Worm (Caenorhabditis elegans) whole organism, mixed stage, embryonic: ENCODE results near the gene cht-5.
A peak's percentile ranks its signal among the peaks of the same experiment; 100 is the strongest.

ENCODE experiments used
- M03D4.4 ChIP-seq: sonication (generic microtip); optimal IDR thresholded peaks from 2 replicates; lab custom pipeline; 2017; ENCODE audit warnings: mild to moderate bottlenecking, missing genetic modification characterization, missing compliant biosample characterization
- bed-3 ChIP-seq: fragments of 200-800 bp; sonication (Bioruptor generic); optimal IDR thresholded peaks from 3 replicates; lab custom pipeline; 2018; ENCODE audit warnings: mild to moderate bottlenecking, missing genetic modification characterization, moderate library complexity, missing compliant biosample characterization
- blmp-1 ChIP-seq: fragments of 150-350 bp; optimal IDR thresholded peaks from 2 replicates; lab custom pipeline; 2014; ENCODE audit warnings: missing biosample characterization, missing genetic modification characterization
- ceh-39 ChIP-seq: fragments of 150-350 bp; optimal IDR thresholded peaks from 2 replicates; lab custom pipeline; 2014; ENCODE audit warnings: missing biosample characterization, missing genetic modification characterization
- ceh-83 ChIP-seq: fragments of 200-800 bp; sonication (Bioruptor generic); optimal IDR thresholded peaks from 2 replicates; lab custom pipeline; 2018; ENCODE audit warnings: mild to moderate bottlenecking, missing genetic modification characterization, missing compliant biosample characterization
- ces-1 ChIP-seq: fragments of 150-350 bp; optimal IDR thresholded peaks from 2 replicates; lab custom pipeline; 2014; ENCODE audit warnings: missing biosample characterization, missing genetic modification reagents, missing genetic modification characterization
- drap-1 ChIP-seq: fragments of 200-800 bp; sonication (Bioruptor generic); optimal IDR thresholded peaks from 3 replicates; lab custom pipeline; 2018; ENCODE audit warnings: mild to moderate bottlenecking, missing genetic modification characterization, missing compliant biosample characterization
- elt-1 ChIP-seq: sonication (generic microtip); optimal IDR thresholded peaks from 2 replicates; lab custom pipeline; 2017; ENCODE audit warnings: missing genetic modification characterization, mild to moderate bottlenecking, missing compliant biosample characterization, antibody characterized with exemption, moderate library complexity, borderline replicate concordance; ENCODE audit not compliant: insufficient read depth
- elt-3 ChIP-seq: fragments of 150-350 bp; optimal IDR thresholded peaks from 2 replicates; lab custom pipeline; 2014; ENCODE audit warnings: missing biosample characterization, missing genetic modification characterization
- flh-1 ChIP-seq: fragments of 200-800 bp; sonication (Bioruptor generic); optimal IDR thresholded peaks from 2 replicates; lab custom pipeline; 2018; ENCODE audit warnings: mild to moderate bottlenecking, missing genetic modification characterization, moderate library complexity, missing compliant biosample characterization
- ham-2 ChIP-seq: fragments of 200-800 bp; sonication (Bioruptor generic); optimal IDR thresholded peaks from 2 replicates; lab custom pipeline; 2018; ENCODE audit warnings: mild to moderate bottlenecking, missing genetic modification characterization, missing compliant biosample characterization
- hlh-1 ChIP-seq: fragments of 150-350 bp; optimal IDR thresholded peaks from 2 replicates; lab custom pipeline; 2014; ENCODE audit warnings: missing biosample characterization, missing genetic modification reagents, missing genetic modification characterization
- lin-13 ChIP-seq: fragments of 150-350 bp; optimal IDR thresholded peaks from 2 replicates; lab custom pipeline; 2014; ENCODE audit warnings: missing biosample characterization, missing genetic modification characterization
- lin-32 ChIP-seq: fragments of 200-800 bp; sonication (Bioruptor generic); optimal IDR thresholded peaks from 2 replicates; lab custom pipeline; 2018; ENCODE audit warnings: mild to moderate bottlenecking, missing genetic modification characterization, missing compliant biosample characterization
- lsy-2 ChIP-seq: fragments of 150-350 bp; optimal IDR thresholded peaks from 2 replicates; lab custom pipeline; 2014; ENCODE audit warnings: missing biosample characterization, missing genetic modification characterization
- mab-5 ChIP-seq: fragments of 150-350 bp; optimal IDR thresholded peaks from 2 replicates; lab custom pipeline; 2014; ENCODE audit warnings: missing biosample characterization, missing genetic modification characterization
- mep-1 ChIP-seq: fragments of 150-350 bp; optimal IDR thresholded peaks from 2 replicates; lab custom pipeline; 2017; ENCODE audit warnings: missing biosample characterization, missing genetic modification reagents, missing genetic modification characterization, inconsistent platforms
- mls-2 ChIP-seq: sonication (generic microtip); optimal IDR thresholded peaks from 2 replicates; lab custom pipeline; 2016; ENCODE audit warnings: mild to moderate bottlenecking, missing genetic modification characterization, moderate library complexity, missing compliant biosample characterization
- nhr-12 ChIP-seq: fragments of 150-350 bp; optimal IDR thresholded peaks from 2 replicates; lab custom pipeline; 2014; ENCODE audit warnings: missing biosample characterization, missing genetic modification characterization
- nhr-2 ChIP-seq: fragments of 150-350 bp; optimal IDR thresholded peaks from 2 replicates; lab custom pipeline; 2014; ENCODE audit warnings: missing biosample characterization, missing genetic modification characterization
- nhr-237 ChIP-seq: fragments of 150-350 bp; optimal IDR thresholded peaks from 2 replicates; lab custom pipeline; 2014; ENCODE audit warnings: missing biosample characterization, missing genetic modification characterization
- nhr-28 ChIP-seq: fragments of 150-350 bp; optimal IDR thresholded peaks from 2 replicates; lab custom pipeline; 2014; ENCODE audit warnings: missing biosample characterization, missing genetic modification characterization
- nhr-76 ChIP-seq: sonication (generic microtip); optimal IDR thresholded peaks from 2 replicates; lab custom pipeline; 2017; ENCODE audit warnings: missing biosample characterization, missing genetic modification characterization
- pha-4 ChIP-seq: fragments of 150-350 bp; optimal IDR thresholded peaks from 2 replicates; lab custom pipeline; 2018; ENCODE audit warnings: missing biosample characterization, missing genetic modification reagents, missing genetic modification characterization
- sem-2 ChIP-seq: fragments of 200-800 bp; sonication (Bioruptor generic); optimal IDR thresholded peaks from 2 replicates; lab custom pipeline; 2018; ENCODE audit warnings: mild to moderate bottlenecking, missing genetic modification characterization, missing compliant biosample characterization
- snpc-4 ChIP-seq: fragments of 150-350 bp; optimal IDR thresholded peaks from 2 replicates; lab custom pipeline; 2014; ENCODE audit warnings: missing biosample characterization, missing genetic modification characterization
- sptf-1 ChIP-seq: sonication (generic microtip); optimal IDR thresholded peaks from 2 replicates; lab custom pipeline; 2017; ENCODE audit warnings: mild to moderate bottlenecking, missing genetic modification characterization, moderate library complexity, missing compliant biosample characterization
- tbx-8 ChIP-seq: fragments of 200-800 bp; sonication (Bioruptor generic); optimal IDR thresholded peaks from 2 replicates; lab custom pipeline; 2018; ENCODE audit warnings: mild to moderate bottlenecking, missing genetic modification characterization, moderate library complexity, missing compliant biosample characterization
- unc-39 ChIP-seq: fragments of 150-350 bp; optimal IDR thresholded peaks from 2 replicates; lab custom pipeline; 2014; ENCODE audit warnings: missing biosample characterization, missing genetic modification characterization
- unc-62 ChIP-seq: fragments of 150-350 bp; optimal IDR thresholded peaks from 2 replicates; lab custom pipeline; 2014; ENCODE audit warnings: missing biosample characterization, missing genetic modification reagents, missing genetic modification characterization
- zip-8 ChIP-seq: fragments of 150-350 bp; optimal IDR thresholded peaks from 2 replicates; lab custom pipeline; 2014; ENCODE audit warnings: missing biosample characterization, missing genetic modification characterization
- ztf-11 ChIP-seq: fragments of 150-350 bp; optimal IDR thresholded peaks from 2 replicates; lab custom pipeline; 2014; ENCODE audit warnings: missing biosample characterization, missing genetic modification characterization

cht-5 gene

DNA sequence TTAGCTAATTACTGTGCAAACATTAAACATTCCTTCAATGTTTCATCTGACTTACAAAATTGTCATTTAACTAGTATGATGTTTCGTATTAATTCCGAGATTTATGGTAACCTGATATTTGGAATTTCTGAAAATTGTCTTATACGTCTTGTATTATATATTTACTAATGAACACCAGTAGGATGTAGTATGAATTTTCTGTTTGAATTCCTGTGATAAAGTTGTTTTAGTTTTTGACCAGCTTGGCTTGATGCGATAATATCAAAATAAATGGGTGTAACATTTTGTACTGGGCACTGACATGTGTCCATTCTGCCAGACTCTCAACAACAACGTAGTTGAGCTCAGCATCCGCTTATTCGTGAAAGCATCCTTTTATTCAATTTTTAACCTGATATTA is 29.6 kb upstream of the cht-5 start, which contains the start of gene R04B5.6:
R04B5.6 (plus strand) TSS at position 301 of the 400 bp plus-strand sequence.
- TF ChIP-seq nhr-12 (tag; lab: Kevin White, UChicago) (no peak), hlh-1 (peak; percentile 6), tbx-8 (GFP tag; lab: Kevin White, UChicago) (no peak), unc-39 (tag; lab: Kevin White, UChicago) (no peak), ham-2 (no peak)
- TF ChIP-seq, all 35 proteins: peak for 1

DNA sequence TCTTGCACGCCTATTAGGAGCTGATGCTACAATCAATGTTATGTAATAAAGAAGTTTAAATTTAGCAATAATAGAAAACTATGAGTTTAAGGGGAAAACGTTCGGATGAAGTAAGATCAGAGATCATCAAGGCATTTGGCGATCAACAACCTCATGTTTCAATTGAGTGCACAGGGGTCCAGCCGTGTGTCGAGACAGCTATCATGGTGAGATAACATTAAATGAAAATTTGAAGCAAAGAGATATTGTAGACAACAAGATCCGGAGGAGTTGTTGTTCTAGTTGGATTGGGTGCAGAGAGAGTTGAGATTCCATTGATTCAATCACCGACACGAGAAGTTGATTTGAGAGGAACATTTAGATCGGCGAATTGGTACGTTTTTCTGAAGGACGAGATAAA is 28.3 kb upstream of the cht-5 start:
- TF ChIP-seq hlh-1 (peak; percentile 52), nhr-237 (tag; lab: Kevin White, UChicago) (no peak)

DNA sequence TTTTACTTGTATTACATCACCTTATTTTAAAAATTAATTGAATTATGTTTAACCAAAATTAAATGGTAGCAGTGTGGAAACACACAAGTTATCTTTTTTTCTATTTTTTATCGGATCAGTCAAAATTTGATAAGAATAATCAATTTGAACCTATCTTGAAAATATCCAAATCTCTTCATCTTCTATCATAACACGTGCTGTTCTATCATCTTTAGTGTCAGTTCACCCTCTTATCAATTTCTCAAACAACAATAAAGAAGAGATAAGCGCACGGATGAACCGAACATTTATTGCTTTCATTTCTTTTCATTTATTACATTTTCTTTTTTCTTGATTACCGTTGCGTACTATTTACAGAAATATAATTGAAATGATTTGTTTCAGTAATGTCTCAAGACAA is 27.3 kb upstream of the cht-5 start, which contains the start of gene R04B5.5:
R04B5.5 (plus strand) TSS at position 378 of the 400 bp plus-strand sequence.
- TF ChIP-seq mep-1 (no peak), elt-1 (tag; lab: Kevin White, UChicago) (peak; percentile 30), nhr-76 (no peak), zip-8 (tag; lab: Kevin White, UChicago) (no peak), drap-1 (GFP tag; lab: Kevin White, UChicago) (no peak), tbx-8 (GFP tag; lab: Kevin White, UChicago) (no peak), lsy-2 (tag; lab: Kevin White, UChicago) (no peak), mls-2 (no peak), elt-3 (tag; lab: Kevin White, UChicago) (peak; percentile 86), nhr-237 (tag; lab: Kevin White, UChicago) (no peak), unc-62 (GFP tag; lab: Kevin White, UChicago) (peak; percentile 62)

ce11 chrV:10090461-10090860 is 24.0 kb upstream of the cht-5 start, which contains the start of gene R04B5.7:
Gene R04B5.7, minus strand, starts transcription at chrV:10090561.
- no peak for TF ChIP-seq unc-39 (tag; lab: Kevin White, UChicago)
- no peak for TF ChIP-seq nhr-76
- TF ChIP-seq nhr-28 (tag; lab: Kevin White, UChicago): no peak
- no peak for TF ChIP-seq lin-13
- no peak for TF ChIP-seq mab-5 (tag; lab: Kevin White, UChicago)
- TF ChIP-seq snpc-4 (tag; lab: Kevin White, UChicago): no peak
- no peak for TF ChIP-seq bed-3 (GFP tag; lab: Kevin White, UChicago)
- TF ChIP-seq sptf-1 (tag; lab: Kevin White, UChicago): no peak
- no peak for TF ChIP-seq M03D4.4
- no peak for TF ChIP-seq pha-4
- TF ChIP-seq sem-2: no peak
- TF ChIP-seq mls-2: no peak
- no peak for TF ChIP-seq ces-1 (GFP tag; lab: Kevin White, UChicago)
- TF ChIP-seq lin-32 (GFP tag; lab: Kevin White, UChicago): no peak
- TF ChIP-seq ceh-83 (GFP tag; lab: Kevin White, UChicago): no peak
- no peak for TF ChIP-seq nhr-12 (tag; lab: Kevin White, UChicago)
- no peak for TF ChIP-seq ztf-11 (tag; lab: Kevin White, UChicago)

ce11 chrV:10091152-10091551 is 23.3 kb upstream of the cht-5 start, which contains the start of gene R04B5.11:
Gene R04B5.11, minus strand, starts transcription at chrV:10091252.
- no peak for TF ChIP-seq tbx-8 (GFP tag; lab: Kevin White, UChicago)
- no peak for TF ChIP-seq sptf-1 (tag; lab: Kevin White, UChicago)
- no peak for TF ChIP-seq nhr-28 (tag; lab: Kevin White, UChicago)
- no peak for TF ChIP-seq nhr-2
- no peak for TF ChIP-seq pha-4
- no peak for TF ChIP-seq ceh-39 (tag; lab: Kevin White, UChicago)
- TF ChIP-seq mls-2: no peak
- no peak for TF ChIP-seq drap-1 (GFP tag; lab: Kevin White, UChicago)
- no peak for TF ChIP-seq ztf-11 (tag; lab: Kevin White, UChicago)
- no peak for TF ChIP-seq flh-1 (GFP tag; lab: Kevin White, UChicago)
- no peak for TF ChIP-seq snpc-4 (tag; lab: Kevin White, UChicago)
- TF ChIP-seq blmp-1 (tag; lab: Kevin White, UChicago): no peak
- no peak for TF ChIP-seq unc-62 (GFP tag; lab: Kevin White, UChicago)
- no peak for TF ChIP-seq nhr-12 (tag; lab: Kevin White, UChicago)
- TF ChIP-seq, all 35 proteins: peak for 0
